Fruit fly (Drosophila melanogaster) whole organism, prepupa: ENCODE measurements around the gene CG12012.

Experiments used
- Blimp-1 ChIP-seq: fragments of 200-800 bp; sonication (Bioruptor generic); optimal IDR thresholded peaks from 3 replicates; lab custom pipeline; 2017; ENCODE audit warnings: missing biosample characterization, missing genetic modification characterization, mild to moderate bottlenecking, moderate library complexity, missing genetic modification reagents
- CG10631 ChIP-seq: fragments of 200-800 bp; sonication (Bioruptor generic); optimal IDR thresholded peaks from 2 replicates; lab custom pipeline; 2016; ENCODE audit warnings: missing biosample characterization, missing genetic modification characterization
- CG10669 ChIP-seq: fragments of 200-800 bp; sonication (Bioruptor generic); optimal IDR thresholded peaks from 3 replicates; lab custom pipeline; 2018; ENCODE audit warnings: missing biosample characterization, mild to moderate bottlenecking, missing genetic modification characterization, moderate library complexity
- CG11294 ChIP-seq: fragments of 200-800 bp; sonication (Bioruptor generic); IDR thresholded peaks from 2 replicates; pipeline ENCODE4 v1.3.6; 2022; ENCODE audit warnings: missing biosample characterization, missing genetic modification characterization
- CG11762 ChIP-seq: fragments of 200-800 bp; sonication (Bioruptor generic); optimal IDR thresholded peaks from 3 replicates; lab custom pipeline; 2016; ENCODE audit warnings: missing biosample characterization, missing genetic modification characterization; ENCODE audit not compliant: insufficient read depth
- CG11902 ChIP-seq: fragments of 200-800 bp; sonication (Bioruptor generic); optimal IDR thresholded peaks from 3 replicates; lab custom pipeline; 2016; ENCODE audit warnings: missing biosample characterization, missing genetic modification characterization
- CG15336 ChIP-seq: fragments of 200-800 bp; sonication (Bioruptor generic); IDR thresholded peaks from 2 replicates; pipeline ENCODE4 v1.3.6; 2022; ENCODE audit warnings: missing biosample characterization, missing genetic modification characterization
- CG1621 ChIP-seq: fragments of 200-800 bp; sonication (Bioruptor generic); optimal IDR thresholded peaks from 3 replicates; lab custom pipeline; 2018; ENCODE audit warnings: missing biosample characterization, mild to moderate bottlenecking, missing genetic modification characterization
- CG16779 ChIP-seq: fragments of 200-800 bp; sonication (Bioruptor generic); optimal IDR thresholded peaks from 3 replicates; lab custom pipeline; 2017; ENCODE audit warnings: missing biosample characterization, mild to moderate bottlenecking, missing genetic modification characterization
- CG3032 ChIP-seq: fragments of 200-800 bp; optimal IDR thresholded peaks from 2 replicates; lab custom pipeline; 2019; ENCODE audit warnings: missing biosample characterization, mild to moderate bottlenecking, missing genetic modification characterization, moderate library complexity
- CG31627 ChIP-seq: fragments of 200-800 bp; sonication (Bioruptor generic); optimal IDR thresholded peaks from 3 replicates; lab custom pipeline; 2016; ENCODE audit warnings: missing biosample characterization, missing genetic modification characterization
- CG34406 ChIP-seq: fragments of 200-800 bp; sonication (Bioruptor generic); optimal IDR thresholded peaks from 3 replicates; lab custom pipeline; 2016; ENCODE audit warnings: missing biosample characterization, missing genetic modification characterization
- CG3919 ChIP-seq: fragments of 200-800 bp; sonication (Bioruptor generic); optimal IDR thresholded peaks from 3 replicates; lab custom pipeline; 2016; ENCODE audit warnings: missing biosample characterization, missing genetic modification characterization
- CG6163 ChIP-seq: fragments of 200-800 bp; sonication (Bioruptor generic); IDR thresholded peaks from 3 replicates; pipeline ENCODE4 v1.3.6; 2022; ENCODE audit warnings: missing biosample characterization, missing genetic modification characterization
- CG6276 ChIP-seq: fragments of 200-800 bp; sonication (Bioruptor generic); optimal IDR thresholded peaks from 2 replicates; lab custom pipeline; 2017; ENCODE audit warnings: missing biosample characterization, mild to moderate bottlenecking, missing genetic modification characterization
- CG6808 ChIP-seq: fragments of 200-800 bp; sonication (Bioruptor generic); optimal IDR thresholded peaks from 3 replicates; lab custom pipeline; 2017; ENCODE audit warnings: missing biosample characterization, missing genetic modification characterization, mild to moderate bottlenecking, moderate library complexity, missing genetic modification reagents
- CG6854 ChIP-seq: fragments of 200-800 bp; sonication (Bioruptor generic); optimal IDR thresholded peaks from 2 replicates; lab custom pipeline; 2017; ENCODE audit warnings: missing biosample characterization, mild to moderate bottlenecking, missing genetic modification characterization
- CG7368 ChIP-seq: fragments of 200-800 bp; sonication (Bioruptor generic); optimal IDR thresholded peaks from 3 replicates; lab custom pipeline; 2016; ENCODE audit warnings: missing biosample characterization, missing genetic modification characterization
- CG8632 ChIP-seq: fragments of 200-800 bp; sonication (Bioruptor generic); optimal IDR thresholded peaks from 3 replicates; lab custom pipeline; 2016; ENCODE audit warnings: missing biosample characterization, missing genetic modification characterization
- CG9139 ChIP-seq: fragments of 200-800 bp; sonication (Bioruptor generic); optimal IDR thresholded peaks from 3 replicates; lab custom pipeline; 2017; ENCODE audit warnings: missing biosample characterization, mild to moderate bottlenecking, missing genetic modification characterization
- Eip75B ChIP-seq: fragments of 200-800 bp; sonication (Bioruptor generic); optimal IDR thresholded peaks from 3 replicates; lab custom pipeline; 2016; ENCODE audit warnings: missing biosample characterization, missing genetic modification characterization
- Eip78C ChIP-seq: fragments of 200-800 bp; sonication (Bioruptor generic); peaks from one replicate; lab custom pipeline; 2016; ENCODE audit warnings: missing biosample characterization, missing genetic modification characterization
- Eip93F ChIP-seq: fragments of 200-800 bp; sonication (Bioruptor generic); optimal IDR thresholded peaks from 2 replicates; lab custom pipeline; 2016; ENCODE audit warnings: missing biosample characterization, mild to moderate bottlenecking, missing genetic modification characterization
- Ets21C ChIP-seq: fragments of 200-800 bp; sonication (Bioruptor generic); optimal IDR thresholded peaks from 3 replicates; lab custom pipeline; 2016; ENCODE audit warnings: missing biosample characterization, missing genetic modification characterization
- Gug ChIP-seq: fragments of 200-800 bp; sonication (Bioruptor generic); IDR thresholded peaks from 2 replicates; pipeline ENCODE4 v1.3.6; 2022; ENCODE audit warnings: missing biosample characterization, missing genetic modification characterization
- Hr39 ChIP-seq: fragments of 200-800 bp; sonication (Bioruptor generic); optimal IDR thresholded peaks from 2 replicates; lab custom pipeline; 2016; ENCODE audit warnings: missing biosample characterization, missing genetic modification characterization
- Hr4 ChIP-seq: fragments of 200-800 bp; sonication (Bioruptor generic); optimal IDR thresholded peaks from 3 replicates; lab custom pipeline; 2016; ENCODE audit warnings: missing biosample characterization, missing genetic modification characterization
- Lpt ChIP-seq: fragments of 200-800 bp; sonication (Bioruptor generic); optimal IDR thresholded peaks from 3 replicates; lab custom pipeline; 2016; ENCODE audit warnings: missing biosample characterization, missing genetic modification characterization
- Met ChIP-seq: fragments of 200-800 bp; sonication (Bioruptor generic); optimal IDR thresholded peaks from 3 replicates; lab custom pipeline; 2016; ENCODE audit warnings: missing biosample characterization, missing genetic modification characterization
- OdsH ChIP-seq: fragments of 200-800 bp; sonication (Bioruptor generic); optimal IDR thresholded peaks from 3 replicates; lab custom pipeline; 2016; ENCODE audit warnings: missing biosample characterization, missing genetic modification characterization
- Smox ChIP-seq: fragments of 200-800 bp; sonication (Bioruptor generic); optimal IDR thresholded peaks from 3 replicates; lab custom pipeline; 2016; ENCODE audit warnings: missing biosample characterization, missing genetic modification characterization
- Sox102F ChIP-seq: fragments of 200-800 bp; sonication (Bioruptor generic); optimal IDR thresholded peaks from 2 replicates; lab custom pipeline; 2016; ENCODE audit warnings: missing biosample characterization, mild to moderate bottlenecking, missing genetic modification characterization
- Sox14 ChIP-seq: fragments of 200-800 bp; sonication (Bioruptor generic); optimal IDR thresholded peaks from 3 replicates; lab custom pipeline; 2016; ENCODE audit warnings: missing biosample characterization, missing genetic modification characterization
- acj6 ChIP-seq: fragments of 200-800 bp; sonication (Bioruptor generic); optimal IDR thresholded peaks from 3 replicates; lab custom pipeline; 2016; ENCODE audit warnings: missing biosample characterization, missing genetic modification characterization
- cyc ChIP-seq: fragments of 200-800 bp; sonication (Bioruptor generic); optimal IDR thresholded peaks from 3 replicates; lab custom pipeline; 2016; ENCODE audit warnings: missing biosample characterization, missing genetic modification characterization
- eg ChIP-seq: fragments of 200-800 bp; sonication (Bioruptor generic); IDR thresholded peaks from 3 replicates; pipeline ENCODE4 v1.3.6; 2022; ENCODE audit warnings: missing biosample characterization, missing genetic modification characterization
- esn ChIP-seq: fragments of 200-800 bp; sonication (Bioruptor generic); optimal IDR thresholded peaks from 2 replicates; lab custom pipeline; 2016; ENCODE audit warnings: missing biosample characterization, mild to moderate bottlenecking, missing genetic modification characterization, moderate library complexity
- fd59A ChIP-seq: fragments of 200-800 bp; sonication (Bioruptor generic); optimal IDR thresholded peaks from 2 replicates; lab custom pipeline; 2017; ENCODE audit warnings: missing biosample characterization, mild to moderate bottlenecking, missing genetic modification characterization, missing genetic modification reagents
- fkh ChIP-seq: fragments of 200-800 bp; sonication (Bioruptor generic); optimal IDR thresholded peaks from 3 replicates; lab custom pipeline; 2017; ENCODE audit warnings: missing biosample characterization, mild to moderate bottlenecking, missing genetic modification characterization, moderate library complexity
- lz ChIP-seq: fragments of 200-800 bp; sonication (Bioruptor generic); optimal IDR thresholded peaks from 3 replicates; lab custom pipeline; 2016; ENCODE audit warnings: missing biosample characterization, missing genetic modification characterization
- net ChIP-seq: fragments of 200-800 bp; sonication (Bioruptor generic); optimal IDR thresholded peaks from 3 replicates; lab custom pipeline; 2016; ENCODE audit warnings: missing biosample characterization, missing genetic modification characterization
- pdm3 ChIP-seq: fragments of 200-800 bp; sonication (Bioruptor generic); optimal IDR thresholded peaks from 3 replicates; lab custom pipeline; 2016; ENCODE audit warnings: missing biosample characterization, missing genetic modification characterization
- salr ChIP-seq, 2 experiments: fragments of 200-800 bp; sonication (Bioruptor generic); optimal IDR thresholded peaks; 3 replicates each; lab custom pipeline; 2016 to 2018; ENCODE audit warnings: missing biosample characterization in 2 of 2, missing genetic modification characterization in 2 of 2, mild to moderate bottlenecking in 1 of 2
- spab ChIP-seq: fragments of 200-800 bp; sonication (Bioruptor generic); optimal IDR thresholded peaks from 2 replicates; lab custom pipeline; 2017; ENCODE audit warnings: missing biosample characterization, mild to moderate bottlenecking, missing genetic modification characterization, missing genetic modification reagents
- svp ChIP-seq: fragments of 200-800 bp; sonication (Bioruptor generic); peaks from one replicate; lab custom pipeline; 2016; ENCODE audit warnings: missing biosample characterization, missing genetic modification characterization
- topi ChIP-seq: fragments of 200-800 bp; sonication (Bioruptor generic); optimal IDR thresholded peaks from 3 replicates; lab custom pipeline; 2016; ENCODE audit warnings: missing biosample characterization, missing genetic modification characterization

CG12012 gene

DNA sequence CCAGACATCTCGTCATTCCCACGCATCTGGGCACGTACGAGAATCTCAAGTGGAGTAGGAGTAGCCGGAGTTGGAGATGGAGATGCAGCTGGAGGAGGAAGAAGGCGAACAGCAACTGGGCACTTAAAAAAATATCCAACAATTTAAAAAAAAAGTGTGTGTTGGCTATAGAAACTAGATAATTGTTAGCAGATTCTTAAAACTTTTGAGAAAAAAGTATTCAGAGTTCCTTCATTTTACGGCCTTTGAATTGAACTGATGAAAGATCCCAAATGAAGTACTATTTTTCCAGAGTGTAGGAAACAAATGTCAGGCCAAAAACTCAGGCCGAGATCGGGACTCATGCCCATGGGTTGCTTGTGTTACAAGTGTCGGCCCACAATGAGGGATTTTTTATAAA, 15.3 kb downstream of the CG12012 start (continued):
- TF ChIP-seq pdm3 (GFP tag; lab: Kevin White, UChicago) (peak; percentile 73), lz (peak; percentile 64), CG7368 (peak; percentile 58), Ets21C (GFP tag; lab: Kevin White, UChicago) (peak; percentile 44), CG1621 (tag; lab: Kevin White, UChicago) (peak; percentile 69), Eip75B (GFP tag; lab: Kevin White, UChicago) (peak; percentile 78), CG3032 (tag; lab: Kevin White, UChicago) (peak; percentile 76), Hr4 (GFP tag; lab: Kevin White, UChicago) (peak; percentile 41), OdsH (peak; percentile 70), salr (GFP tag; optimal IDR thresholded peaks at IDR 0.05; lab: Kevin White, UChicago) (peak; percentile 6 to 47), Smox (GFP tag; lab: Kevin White, UChicago) (peak; percentile 80), CG11762 (GFP tag; lab: Kevin White, UChicago) (peak; percentile 62), cyc (GFP tag; lab: Kevin White, UChicago) (peak; percentile 69), Gug (GFP tag; lab: Robert Waterston, UW) (peak; percentile 23; the same call in 1 of the 2 replicates), svp (GFP tag; lab: Kevin White, UChicago) (peak; percentile 91), acj6 (GFP tag; lab: Kevin White, UChicago) (peak; percentile 73), net (GFP tag; lab: Kevin White, UChicago) (peak; percentile 47), CG31627 (GFP tag; lab: Kevin White, UChicago) (peak; percentile 78), CG6808 (GFP tag; lab: Kevin White, UChicago) (peak; percentile 77), Sox102F (GFP tag; lab: Kevin White, UChicago) (peak; percentile 60), fd59A (GFP tag; lab: Kevin White, UChicago) (peak; percentile 58), Hr39 (GFP tag; lab: Kevin White, UChicago) (peak; percentile 79)

DNA sequence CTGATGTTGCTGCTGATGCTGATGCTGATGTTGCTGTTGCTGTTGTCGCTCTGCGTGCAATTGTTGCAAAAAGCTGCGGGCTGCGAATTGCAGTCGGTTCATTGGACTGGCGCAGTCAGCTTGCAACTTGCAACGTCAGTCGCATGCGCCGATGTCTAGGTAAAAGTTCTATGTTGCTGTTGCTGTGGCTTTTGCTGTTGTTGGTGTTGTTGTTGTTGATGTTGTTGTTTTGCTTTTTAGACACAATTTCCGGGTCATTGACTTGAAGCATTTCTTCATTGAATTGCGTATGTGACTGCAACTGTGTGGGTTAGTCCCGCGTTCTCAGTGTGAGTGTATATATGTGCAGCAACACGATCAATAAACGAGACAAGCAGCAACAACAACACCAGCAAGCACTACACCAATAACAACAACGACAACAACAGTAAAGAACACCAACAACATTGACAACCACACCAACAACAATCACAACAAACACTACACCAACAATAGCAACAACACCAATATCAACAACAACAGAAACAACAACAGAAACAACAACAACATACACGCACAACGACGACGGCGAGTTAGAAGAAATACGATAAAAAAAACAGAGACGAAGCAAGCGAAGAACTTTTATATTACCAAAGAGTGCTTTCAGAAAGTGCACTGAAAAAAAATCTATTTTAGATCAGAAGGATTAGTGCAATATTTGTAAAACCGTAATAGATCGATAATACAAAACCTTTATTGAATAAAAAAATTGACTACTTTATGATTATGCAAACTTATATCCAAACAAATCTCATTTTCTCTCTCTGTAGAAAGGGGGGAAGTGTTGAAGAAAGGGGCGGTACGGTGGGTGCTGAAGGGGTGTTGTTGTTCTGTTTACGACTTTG, 17.6 kb downstream of the CG12012 start:
- no peak for TF ChIP-seq spab
- peak; percentile 14 for TF ChIP-seq CG15336 (GFP tag; lab: Robert Waterston, UW)
- peak; percentile 79 for TF ChIP-seq Eip78C (GFP tag; lab: Kevin White, UChicago)
- TF ChIP-seq CG34406 (GFP tag; lab: Kevin White, UChicago), result peak; percentile 89
- peak; percentile 79 for TF ChIP-seq CG6163 (GFP tag; lab: Robert Waterston, UW)
- peak; percentile 85 for TF ChIP-seq net (GFP tag; lab: Kevin White, UChicago)
- TF ChIP-seq CG3032 (tag; lab: Kevin White, UChicago), result peak; percentile 94
- peak; percentile 86 for TF ChIP-seq CG6276 (GFP tag; lab: Kevin White, UChicago)
- TF ChIP-seq Gug (GFP tag; lab: Robert Waterston, UW), result peak; percentile 85
- no peak for TF ChIP-seq CG31627 (GFP tag; lab: Kevin White, UChicago)
- TF ChIP-seq Met (GFP tag; lab: Kevin White, UChicago), result peak; percentile 91
- peak; percentile 95 for TF ChIP-seq CG10631
- peak; percentile 28 for TF ChIP-seq CG6854 (GFP tag; lab: Kevin White, UChicago)
- peak; percentile 88 for TF ChIP-seq CG10669
- TF ChIP-seq CG6808 (GFP tag; lab: Kevin White, UChicago), result peak; percentile 95
- no peak for TF ChIP-seq Eip93F (GFP tag; lab: Kevin White, UChicago)
- no peak for TF ChIP-seq CG1621 (tag; lab: Kevin White, UChicago)
- peak; percentile 95 for TF ChIP-seq esn (GFP tag; lab: Kevin White, UChicago)
- peak; percentile 59 for TF ChIP-seq CG11294
- TF ChIP-seq CG9139 (GFP tag; lab: Kevin White, UChicago), result peak; percentile 85
- TF ChIP-seq Blimp-1, result peak; percentile 85
- peak; percentile 85 for TF ChIP-seq CG8632 (GFP tag; lab: Kevin White, UChicago)
- no peak for TF ChIP-seq cyc (GFP tag; lab: Kevin White, UChicago)
- peak; percentile 94 for TF ChIP-seq Eip75B (GFP tag; lab: Kevin White, UChicago)
- TF ChIP-seq Sox14 (GFP tag; lab: Kevin White, UChicago), result no peak
- TF ChIP-seq CG11902 (GFP tag; lab: Kevin White, UChicago), result peak; percentile 63
- TF ChIP-seq CG16779, result peak; percentile 71
- peak; percentile 19 for TF ChIP-seq fkh (GFP tag; lab: Kevin White, UChicago)
- TF ChIP-seq eg (GFP tag; lab: Robert Waterston, UW), result peak; percentile 72
- TF ChIP-seq salr (GFP tag; optimal IDR thresholded peaks at IDR 0.05; lab: Kevin White, UChicago), result peak; percentile 66 to 93
- no peak for TF ChIP-seq Smox (GFP tag; lab: Kevin White, UChicago)
- no peak for TF ChIP-seq Lpt (GFP tag; lab: Kevin White, UChicago)
- TF ChIP-seq CG3919 (GFP tag; lab: Kevin White, UChicago), result peak; percentile 16
- TF ChIP-seq topi (GFP tag; lab: Kevin White, UChicago), result peak; percentile 94
- no peak for TF ChIP-seq fd59A (GFP tag; lab: Kevin White, UChicago)
